Worm (Caenorhabditis elegans): Measurements from ENCODE around the gene spe-6.

ce11 chrIII:11492489-11492888, 12.8 kb upstream of the spe-6 start:
- no peak for TF ChIP-seq lsy-2 (tag; optimal IDR thresholded peaks at IDR 0.05)
- TF ChIP-seq nhr-6 (tag; optimal IDR thresholded peaks at IDR 0.05) = no peak
